ENCODE assay signal across 1 fruit fly cellular context in the genomic region with DNA sequence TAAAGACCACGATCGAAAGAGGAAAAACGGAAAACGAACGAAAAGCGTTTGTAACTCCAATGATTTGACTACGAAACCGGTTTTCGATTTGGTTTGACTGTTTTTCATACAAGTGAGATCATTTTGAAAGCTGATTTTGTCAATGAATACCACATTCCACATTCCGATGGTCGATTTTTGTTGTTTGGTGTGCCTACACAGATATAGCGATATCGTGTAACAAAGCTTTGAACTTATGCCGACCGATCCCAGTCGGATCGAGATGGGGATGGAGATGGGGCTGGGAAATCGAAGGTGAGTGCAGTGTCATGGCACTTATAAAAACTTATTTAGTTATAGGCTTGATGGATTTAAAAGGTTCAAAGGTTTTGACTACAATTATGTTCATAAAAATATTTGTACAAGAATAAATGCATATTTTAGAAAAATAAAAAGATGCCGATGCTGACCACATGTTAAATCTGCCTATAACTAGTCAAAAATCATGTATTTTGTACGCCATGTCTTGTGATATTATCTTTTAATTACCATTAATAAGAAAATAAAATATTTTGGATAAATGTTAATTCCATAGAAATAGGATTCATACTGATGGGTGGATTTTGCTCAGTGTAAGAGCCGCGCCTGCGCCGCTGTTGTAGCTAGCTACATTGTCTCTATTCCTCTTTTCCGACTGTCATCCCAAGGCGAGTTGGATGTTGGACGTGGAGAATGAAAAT.
TF ChIP-seq lines count a peak whose summit lies in the region.

No protein-coding gene starts in this region.

TF ChIP-seq in whole organism, embryonic, 481 proteins besides CTCF, POLR2A, EP300 and RAD21 (continued from another document and continues in another):
- peak; percentile 11; the same call in 1 of the 2 replicates for TF ChIP-seq al (GFP tag; IDR thresholded peaks at IDR 0.05; lab: Robert Waterston, UW)
- TF ChIP-seq CG3407 (GFP tag; optimal IDR thresholded peaks at IDR 0.05; lab: Kevin White, UChicago) = peak; percentile 24
- TF ChIP-seq cas (GFP tag; IDR thresholded peaks at IDR 0.05; lab: Robert Waterston, UW) = no peak
- TF ChIP-seq CG34422 (GFP tag; IDR thresholded peaks at IDR 0.05; lab: Robert Waterston, UW) = 0 out of 3 replicates have a peak, but pooled peaks have one; percentile 42
- TF ChIP-seq hbn (GFP tag; IDR thresholded peaks at IDR 0.05; lab: Robert Waterston, UW; ENCODE audit: partially characterized antibody) = no peak
- no peak for TF ChIP-seq CG2202 (tag; optimal IDR thresholded peaks at IDR 0.05; lab: Kevin White, UChicago)
- TF ChIP-seq Hmr (GFP tag; optimal IDR thresholded peaks at IDR 0.05; lab: Kevin White, UChicago) = no peak
- no peak for TF ChIP-seq Med (GFP tag; lab: Kevin White, UChicago)
- no peak for TF ChIP-seq dati (GFP tag; IDR thresholded peaks at IDR 0.05; lab: Robert Waterston, UW)
- no peak for TF ChIP-seq CG3726 (GFP tag; IDR thresholded peaks at IDR 0.05; lab: Robert Waterston, UW)
- TF ChIP-seq CG10321 (GFP tag; IDR thresholded peaks at IDR 0.05; lab: Robert Waterston, UW) = no peak
- peak; percentile 60 for TF ChIP-seq BtbVII (GFP tag; optimal IDR thresholded peaks at IDR 0.05; lab: Kevin White, UChicago)
- 0 out of 2 replicates have a peak, but pooled peaks have one; percentile 28 for TF ChIP-seq CG31224 (GFP tag; IDR thresholded peaks at IDR 0.05; lab: Robert Waterston, UW)
- no peak for TF ChIP-seq CG6175 (GFP tag; IDR thresholded peaks at IDR 0.05; lab: Robert Waterston, UW)
- no peak for TF ChIP-seq wor (GFP tag; IDR thresholded peaks at IDR 0.05; lab: Robert Waterston, UW)
- no peak for TF ChIP-seq luna (GFP tag; optimal IDR thresholded peaks at IDR 0.05; lab: Kevin White, UChicago)
- peak; percentile 69 for TF ChIP-seq sens (GFP tag; lab: Kevin White, UChicago)
- TF ChIP-seq Usf (GFP tag; optimal IDR thresholded peaks at IDR 0.05; lab: Kevin White, UChicago) = peak; percentile 3
- TF ChIP-seq twi (tag; optimal IDR thresholded peaks at IDR 0.05; lab: Kevin White, UChicago) = no peak
- peak; percentile 43 for TF ChIP-seq Chrac-16 (GFP tag; optimal IDR thresholded peaks at IDR 0.05; lab: Kevin White, UChicago)
- no peak for TF ChIP-seq CG10209 (GFP tag; optimal IDR thresholded peaks at IDR 0.05; lab: Kevin White, UChicago)
- no peak for TF ChIP-seq fru (optimal IDR thresholded peaks at IDR 0.05; lab: Kevin White, UChicago)
- TF ChIP-seq sens-2 (GFP tag; IDR thresholded peaks at IDR 0.05; lab: Robert Waterston, UW) = no peak; the same call in 1 of the 2 replicates
- TF ChIP-seq CG2712 (tag; optimal IDR thresholded peaks at IDR 0.05; lab: Kevin White, UChicago) = peak; percentile 79
- TF ChIP-seq tgo (GFP tag; IDR thresholded peaks at IDR 0.05; lab: Robert Waterston, UW) = peak; percentile 53; the same call in 2 of the 3 replicates
- TF ChIP-seq Dek (tag; optimal IDR thresholded peaks at IDR 0.05; lab: Kevin White, UChicago) = peak; percentile 41
- TF ChIP-seq CG3995 (GFP tag; optimal IDR thresholded peaks at IDR 0.05; lab: Kevin White, UChicago) = no peak
- no peak for TF ChIP-seq CG13624 (GFP tag; optimal IDR thresholded peaks at IDR 0.05; lab: Kevin White, UChicago)
- no peak for TF ChIP-seq CG15479 (GFP tag; optimal IDR thresholded peaks at IDR 0.05; lab: Kevin White, UChicago)
- no peak for TF ChIP-seq CG14050 (GFP tag; IDR thresholded peaks at IDR 0.05; lab: Robert Waterston, UW)
- no peak for TF ChIP-seq Hand (GFP tag; optimal IDR thresholded peaks at IDR 0.05; lab: Kevin White, UChicago)
- TF ChIP-seq CG1832 (GFP tag; optimal IDR thresholded peaks at IDR 0.05; lab: Kevin White, UChicago) = no peak
- TF ChIP-seq CG8290 (GFP tag; optimal IDR thresholded peaks at IDR 0.05; lab: Kevin White, UChicago) = peak; percentile 3
- no peak for TF ChIP-seq CG8290 (tag; optimal IDR thresholded peaks at IDR 0.05; lab: Kevin White, UChicago)
- no peak for TF ChIP-seq gsb (GFP tag; IDR thresholded peaks at IDR 0.05; lab: Robert Waterston, UW)
- TF ChIP-seq Nf-YA (GFP tag; IDR thresholded peaks at IDR 0.05; lab: Robert Waterston, UW) = no peak
- TF ChIP-seq jing (GFP tag; optimal IDR thresholded peaks at IDR 0.05; lab: Kevin White, UChicago) = no peak
- TF ChIP-seq lab (GFP tag; optimal IDR thresholded peaks at IDR 0.05; lab: Kevin White, UChicago) = no peak
- no peak for TF ChIP-seq psq (GFP tag; optimal IDR thresholded peaks at IDR 0.05; lab: Kevin White, UChicago)
- TF ChIP-seq CG2889 (GFP tag; IDR thresholded peaks at IDR 0.05; lab: Robert Waterston, UW) = 0 out of 3 replicates have a peak, but pooled peaks have one; percentile 24
- peak; percentile 12 for TF ChIP-seq tin (GFP tag; optimal IDR thresholded peaks at IDR 0.05; lab: Kevin White, UChicago)
- TF ChIP-seq tup (GFP tag; optimal IDR thresholded peaks at IDR 0.05; lab: Kevin White, UChicago) = no peak
- TF ChIP-seq dimm (GFP tag; IDR thresholded peaks at IDR 0.05; lab: Robert Waterston, UW) = no peak
- TF ChIP-seq CG1529 (GFP tag; optimal IDR thresholded peaks at IDR 0.05; lab: Kevin White, UChicago) = peak; percentile 44
- TF ChIP-seq Mad (GFP tag; optimal IDR thresholded peaks at IDR 0.05; lab: Kevin White, UChicago) = no peak
- TF ChIP-seq CG8359 (GFP tag; optimal IDR thresholded peaks at IDR 0.05; lab: Kevin White, UChicago; ENCODE audit: borderline replicate concordance) = peak; percentile 12
- peak; percentile 42; the same call in 1 of the 2 replicates for TF ChIP-seq Rfx (GFP tag; IDR thresholded peaks at IDR 0.05; lab: Robert Waterston, UW)
- no peak; the same call in 1 of the 2 replicates for TF ChIP-seq stc (GFP tag; IDR thresholded peaks at IDR 0.05; lab: Robert Waterston, UW)
- peak; percentile 30; the same call in 1 of the 2 replicates for TF ChIP-seq CG43689 (GFP tag; IDR thresholded peaks at IDR 0.05; lab: Robert Waterston, UW)
- TF ChIP-seq Fer3 (tag; optimal IDR thresholded peaks at IDR 0.05; lab: Kevin White, UChicago) = peak; percentile 32
- TF ChIP-seq CG7271 (tag; optimal IDR thresholded peaks at IDR 0.05; lab: Kevin White, UChicago) = no peak
- no peak for TF ChIP-seq CG4360 (GFP tag; IDR thresholded peaks at IDR 0.05; lab: Robert Waterston, UW)
- no peak for TF ChIP-seq knrl (GFP tag; IDR thresholded peaks at IDR 0.05; lab: Robert Waterston, UW; ENCODE audit: partially characterized antibody)
- TF ChIP-seq Adf1 (GFP tag; IDR thresholded peaks at IDR 0.05; lab: Robert Waterston, UW) = no peak
- no peak for TF ChIP-seq Scr (GFP tag; IDR thresholded peaks at IDR 0.05; lab: Robert Waterston, UW; ENCODE audit: partially characterized antibody)
- TF ChIP-seq C15 (GFP tag; IDR thresholded peaks at IDR 0.05; lab: Robert Waterston, UW) = no peak
- TF ChIP-seq CG17361 (GFP tag; IDR thresholded peaks at IDR 0.05; lab: Robert Waterston, UW) = peak; percentile 76
- TF ChIP-seq CG15011 (GFP tag; optimal IDR thresholded peaks at IDR 0.05; lab: Kevin White, UChicago) = peak; percentile 46
- no peak for TF ChIP-seq CG3847 (GFP tag; IDR thresholded peaks at IDR 0.05; lab: Robert Waterston, UW)
- no peak for TF ChIP-seq pita (GFP tag; optimal IDR thresholded peaks at IDR 0.05; lab: Kevin White, UChicago)
- TF ChIP-seq chif (GFP tag; optimal IDR thresholded peaks at IDR 0.05; lab: Kevin White, UChicago) = peak in 1 of 2 experiments; percentile 7
- TF ChIP-seq NC2β (GFP tag; optimal IDR thresholded peaks at IDR 0.05; lab: Kevin White, UChicago) = no peak
- no peak for TF ChIP-seq CG17612 (GFP tag; IDR thresholded peaks at IDR 0.05; lab: Robert Waterston, UW)
- no peak for TF ChIP-seq vfl (GFP tag; optimal IDR thresholded peaks at IDR 0.05; lab: Kevin White, UChicago)
- peak; percentile 42 for TF ChIP-seq CG1233 (GFP tag; optimal IDR thresholded peaks at IDR 0.05; lab: Kevin White, UChicago)
- no peak for TF ChIP-seq CG4282 (GFP tag; optimal IDR thresholded peaks at IDR 0.05; lab: Kevin White, UChicago)
- TF ChIP-seq crol (GFP tag; IDR thresholded peaks at IDR 0.05; lab: Robert Waterston, UW) = no peak
- no peak for TF ChIP-seq CG6683 (GFP tag; optimal IDR thresholded peaks at IDR 0.05; lab: Kevin White, UChicago)
- peak; percentile 33 for TF ChIP-seq CG9437 (GFP tag; optimal IDR thresholded peaks at IDR 0.05; lab: Kevin White, UChicago)
- no peak for TF ChIP-seq ham (GFP tag; IDR thresholded peaks at IDR 0.05; lab: Robert Waterston, UW)
- TF ChIP-seq Max (GFP tag; optimal IDR thresholded peaks at IDR 0.05; lab: Kevin White, UChicago) = peak; percentile 23
- peak in 1 of 2 experiments; percentile 82 for TF ChIP-seq Hr51 (GFP tag; optimal IDR thresholded peaks at IDR 0.05; lab: Kevin White, UChicago)
- peak; percentile 0 for TF ChIP-seq CG18011 (GFP tag; optimal IDR thresholded peaks at IDR 0.05; lab: Kevin White, UChicago)
- no peak for TF ChIP-seq CG12071 (GFP tag; optimal IDR thresholded peaks at IDR 0.05; lab: Kevin White, UChicago)
- peak; percentile 84 for TF ChIP-seq CG31441 (GFP tag; IDR thresholded peaks at IDR 0.05; lab: Robert Waterston, UW)
- peak; percentile 60 for TF ChIP-seq unpg (GFP tag; optimal IDR thresholded peaks at IDR 0.05; lab: Kevin White, UChicago)
- no peak for TF ChIP-seq repo (GFP tag; optimal IDR thresholded peaks at IDR 0.05; lab: Kevin White, UChicago)
- no peak; the same call in 1 of the 2 replicates for TF ChIP-seq CG6272 (GFP tag; IDR thresholded peaks at IDR 0.05; lab: Robert Waterston, UW)
- no peak for TF ChIP-seq usp (GFP tag; optimal IDR thresholded peaks at IDR 0.05; lab: Kevin White, UChicago)
- TF ChIP-seq da (GFP tag; optimal IDR thresholded peaks at IDR 0.05; lab: Kevin White, UChicago) = no peak
- TF ChIP-seq sisA (GFP tag; IDR thresholded peaks at IDR 0.05; lab: Robert Waterston, UW) = peak; percentile 34; the same call in 1 of the 2 replicates
- no peak for TF ChIP-seq sug (tag; optimal IDR thresholded peaks at IDR 0.05; lab: Kevin White, UChicago)
- no peak for TF ChIP-seq pum (GFP tag; optimal IDR thresholded peaks at IDR 0.05; lab: Kevin White, UChicago)
- no peak for TF ChIP-seq oc (tag; optimal IDR thresholded peaks at IDR 0.05; lab: Kevin White, UChicago)
- no peak for TF ChIP-seq CG7963 (GFP tag; IDR thresholded peaks at IDR 0.05; lab: Robert Waterston, UW; ENCODE audit: partially characterized antibody)
- TF ChIP-seq CG8924 (tag; optimal IDR thresholded peaks at IDR 0.05; lab: Kevin White, UChicago) = peak; percentile 66
- no peak for TF ChIP-seq sc (optimal IDR thresholded peaks at IDR 0.05; lab: Kevin White, UChicago)
- peak; percentile 35 for TF ChIP-seq sc (GFP tag; optimal IDR thresholded peaks at IDR 0.05; lab: Kevin White, UChicago)
- peak; percentile 56 for TF ChIP-seq trem (tag; optimal IDR thresholded peaks at IDR 0.05; lab: Kevin White, UChicago)
- no peak for TF ChIP-seq wek (GFP tag; optimal IDR thresholded peaks at IDR 0.05; lab: Kevin White, UChicago)
- no peak for TF ChIP-seq her (GFP tag; optimal IDR thresholded peaks at IDR 0.05; lab: Kevin White, UChicago)
- TF ChIP-seq grau (tag; optimal IDR thresholded peaks at IDR 0.05; lab: Kevin White, UChicago) = peak; percentile 71
- TF ChIP-seq chinmo (GFP tag; IDR thresholded peaks at IDR 0.05; lab: Robert Waterston, UW; ENCODE audit: partially characterized antibody) = no peak; the same call in 3 of the 4 replicates
- peak; percentile 60 for TF ChIP-seq az2 (GFP tag; optimal IDR thresholded peaks at IDR 0.05; lab: Kevin White, UChicago)
- no peak for TF ChIP-seq Abd-B (GFP tag; optimal IDR thresholded peaks at IDR 0.05; lab: Kevin White, UChicago)
- TF ChIP-seq CG30431 (GFP tag; optimal IDR thresholded peaks at IDR 0.05; lab: Kevin White, UChicago) = peak; percentile 18
- peak; percentile 61 for TF ChIP-seq CG9727 (GFP tag; optimal IDR thresholded peaks at IDR 0.05; lab: Kevin White, UChicago)
- TF ChIP-seq gcm (GFP tag; optimal IDR thresholded peaks at IDR 0.05; lab: Kevin White, UChicago) = peak; percentile 69
- no peak for TF ChIP-seq mld (GFP tag; IDR thresholded peaks at IDR 0.05; lab: Robert Waterston, UW; ENCODE audit: partially characterized antibody)
- TF ChIP-seq Hmx (GFP tag; optimal IDR thresholded peaks at IDR 0.05; lab: Kevin White, UChicago) = no peak
- no peak for TF ChIP-seq ase (GFP tag; IDR thresholded peaks at IDR 0.05; lab: Robert Waterston, UW)
- no peak for TF ChIP-seq Dfd (GFP tag; optimal IDR thresholded peaks at IDR 0.05; lab: Kevin White, UChicago)
- TF ChIP-seq CG4617 (GFP tag; optimal IDR thresholded peaks at IDR 0.05; lab: Kevin White, UChicago; ENCODE audit: borderline replicate concordance) = no peak
- TF ChIP-seq Opbp (GFP tag; IDR thresholded peaks at IDR 0.05; lab: Robert Waterston, UW; ENCODE audit: partially characterized antibody) = no peak
- no peak for TF ChIP-seq Camta (GFP tag; optimal IDR thresholded peaks at IDR 0.05; lab: Kevin White, UChicago)
- TF ChIP-seq CG12659 (GFP tag; optimal IDR thresholded peaks at IDR 0.05; lab: Kevin White, UChicago) = peak; percentile 55
- no peak; the same call in 1 of the 3 replicates for TF ChIP-seq ci (GFP tag; IDR thresholded peaks at IDR 0.05; lab: Robert Waterston, UW)
- peak; percentile 75 for TF ChIP-seq CoRest (tag; optimal IDR thresholded peaks at IDR 0.05; lab: Kevin White, UChicago)
- no peak for TF ChIP-seq CG4404 (GFP tag; IDR thresholded peaks at IDR 0.05; lab: Robert Waterston, UW)
- TF ChIP-seq Eip74EF (GFP tag; optimal IDR thresholded peaks at IDR 0.05; lab: Kevin White, UChicago) = peak in 1 of 2 experiments; percentile 44
- no peak for TF ChIP-seq yki (optimal IDR thresholded peaks at IDR 0.05; lab: Kevin White, UChicago)
- no peak for TF ChIP-seq CG16813 (GFP tag; IDR thresholded peaks at IDR 0.05; lab: Robert Waterston, UW; ENCODE audit: partially characterized antibody)
- peak; percentile 67 for TF ChIP-seq fd96Cb (tag; optimal IDR thresholded peaks at IDR 0.05; lab: Kevin White, UChicago)
- peak; percentile 70 for TF ChIP-seq CG7839 (tag; optimal IDR thresholded peaks at IDR 0.05; lab: Kevin White, UChicago)
- peak; percentile 60 for TF ChIP-seq tio (GFP tag; optimal IDR thresholded peaks at IDR 0.05; lab: Kevin White, UChicago)
- peak; percentile 81 for TF ChIP-seq Sox100B (GFP tag; optimal IDR thresholded peaks at IDR 0.05; lab: Kevin White, UChicago)
- peak; percentile 30 for TF ChIP-seq mirr (GFP tag; optimal IDR thresholded peaks at IDR 0.05; lab: Kevin White, UChicago)
- TF ChIP-seq chn (GFP tag; optimal IDR thresholded peaks at IDR 0.05; lab: Kevin White, UChicago) = no peak
- TF ChIP-seq Ada2b (GFP tag; IDR thresholded peaks at IDR 0.05; lab: Robert Waterston, UW) = no peak
- TF ChIP-seq CG6254 (GFP tag; optimal IDR thresholded peaks at IDR 0.05; lab: Kevin White, UChicago) = no peak
- TF ChIP-seq sob (GFP tag; IDR thresholded peaks at IDR 0.05; lab: Robert Waterston, UW) = no peak
- TF ChIP-seq HLHmδ (GFP tag; optimal IDR thresholded peaks at IDR 0.05; lab: Kevin White, UChicago) = no peak
- TF ChIP-seq bab2 (GFP tag; optimal IDR thresholded peaks at IDR 0.05; lab: Kevin White, UChicago) = no peak
- TF ChIP-seq sna (GFP tag; IDR thresholded peaks at IDR 0.05; lab: Robert Waterston, UW; ENCODE audit: partially characterized antibody) = no peak
